Worm (Caenorhabditis elegans): ENCODE measurements around the gene F21D5.6.
"Not testable (repeated sequence)": the region's sequence is repeated elsewhere in the genome, so short reads cannot be mapped to it uniquely, and the experiment has no call there.

F21D5.6 gene

DNA sequence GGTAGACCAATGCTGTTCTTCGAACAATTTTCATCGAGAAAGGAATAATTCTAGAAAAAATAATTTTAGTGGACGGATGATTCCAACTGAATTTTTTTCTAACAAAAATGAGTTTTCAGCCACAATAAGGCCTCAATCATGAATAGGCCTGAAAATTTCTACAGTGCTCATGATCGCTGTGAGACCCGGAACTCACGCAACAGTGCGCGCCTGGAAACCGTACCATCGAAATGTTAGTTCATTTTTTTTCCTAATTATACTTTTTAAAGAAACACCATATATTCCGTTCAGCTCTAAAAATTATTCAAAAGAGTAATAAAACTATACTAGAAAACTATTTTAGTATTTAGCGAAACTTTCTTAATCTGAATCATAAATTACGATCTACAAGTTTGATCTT, 16.3 kb downstream of the F21D5.6 start:
- TF ChIP-seq dao-5 (tag; optimal IDR thresholded peaks at IDR 0.05) (no peak), W03F9.2 (tag; optimal IDR thresholded peaks at IDR 0.05) (no peak), him-1 (tag; optimal IDR thresholded peaks at IDR 0.05) (no peak)

DNA sequence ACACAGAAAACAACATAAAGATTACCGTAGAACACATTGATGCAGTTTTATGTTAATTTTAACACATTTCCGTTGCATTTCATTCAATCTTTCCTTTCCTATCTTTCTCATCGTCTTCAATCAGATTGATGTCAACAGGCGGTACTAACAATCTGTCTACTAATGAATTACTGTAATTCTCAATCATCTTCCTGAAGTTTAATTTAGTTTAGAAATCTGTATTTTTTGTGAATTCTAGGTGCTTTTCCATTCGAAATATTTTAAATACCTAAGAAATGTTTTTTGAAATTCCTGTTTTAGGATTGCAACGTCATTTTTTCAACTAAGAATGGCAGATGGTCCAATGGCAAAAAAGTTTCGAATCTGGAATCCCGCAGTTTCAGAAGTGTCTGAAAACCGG, 17.5 kb downstream of the F21D5.6 start, which contains the start of gene F21D5.9:
F21D5.9 (plus strand) TSS at position 301 of the 400 bp plus-strand sequence.
- TF ChIP-seq W03F9.2 (tag; optimal IDR thresholded peaks at IDR 0.05) = no peak
- TF ChIP-seq him-1 (tag; optimal IDR thresholded peaks at IDR 0.05) = no peak
- TF ChIP-seq dao-5 (tag; optimal IDR thresholded peaks at IDR 0.05) = no peak

DNA sequence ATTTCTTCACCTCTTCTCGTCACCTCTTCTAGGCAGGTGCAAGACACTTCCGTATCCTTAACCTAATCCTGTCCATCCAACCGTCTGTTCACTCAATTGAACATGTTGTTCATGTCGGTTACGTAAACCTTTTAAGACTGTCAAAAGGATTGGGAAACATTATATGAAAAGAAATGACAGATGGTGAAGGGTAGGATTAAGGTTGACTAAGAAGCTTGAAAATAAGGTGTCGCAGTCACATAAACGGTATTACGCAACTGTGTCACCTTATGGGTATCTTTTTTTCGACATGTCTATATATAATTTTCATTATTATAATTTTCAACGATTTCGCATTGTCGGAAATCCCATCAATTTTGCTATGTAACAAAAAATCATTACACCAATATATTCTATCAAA, 18.4 kb downstream of the F21D5.6 start:
- TF ChIP-seq W03F9.2 (tag; optimal IDR thresholded peaks at IDR 0.05) (no peak), him-1 (tag; optimal IDR thresholded peaks at IDR 0.05) (no peak), dao-5 (tag; optimal IDR thresholded peaks at IDR 0.05) (no peak)

DNA sequence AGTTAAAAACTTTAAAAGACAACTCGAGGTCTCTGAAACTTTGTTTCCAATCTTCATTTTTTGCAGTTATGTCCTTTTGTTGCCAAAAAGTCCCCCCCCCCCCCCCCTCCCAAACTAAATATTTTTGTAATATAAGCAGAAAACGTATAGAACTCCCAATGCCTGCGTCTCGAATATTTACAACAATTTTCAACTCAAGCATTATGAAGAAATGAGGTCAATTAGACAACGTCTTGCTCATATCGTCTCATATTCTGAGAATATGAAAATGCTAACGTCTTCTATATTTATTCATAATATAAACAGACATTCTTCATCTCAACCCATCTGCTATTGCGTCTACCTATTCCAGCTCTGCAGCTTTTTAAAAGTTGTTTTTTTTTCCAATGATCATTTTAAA, 23.0 kb downstream of the F21D5.6 start, which contains the start of gene H23L24.1:
H23L24.1 (plus strand) TSS at position 301 of the 400 bp plus-strand sequence.
- TF ChIP-seq him-1 (tag; optimal IDR thresholded peaks at IDR 0.05) (no peak), W03F9.2 (tag; optimal IDR thresholded peaks at IDR 0.05) (no peak), dao-5 (tag; optimal IDR thresholded peaks at IDR 0.05) (no peak)

DNA sequence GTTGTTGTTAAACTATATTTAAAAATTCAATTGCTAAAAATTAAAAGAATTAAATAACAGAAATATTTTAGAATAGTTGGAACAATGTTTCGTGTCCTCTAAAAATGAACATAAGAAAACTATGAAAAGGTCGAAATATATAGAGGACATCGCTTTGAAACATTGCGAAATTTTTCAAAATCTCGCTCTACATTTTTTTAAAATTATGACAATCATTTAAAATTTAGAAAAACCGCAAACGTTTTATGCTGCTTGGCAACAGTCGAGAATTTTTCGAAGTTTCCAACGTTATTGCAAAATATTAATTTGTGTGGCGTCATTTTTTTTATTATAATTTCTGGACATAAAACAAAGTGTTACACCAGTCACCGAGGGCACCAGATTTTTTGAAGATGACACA, 26.2 kb downstream of the F21D5.6 start, which contains the start of the genes parg-2 and ipla-5:
parg-2 (minus strand) TSS at position 101 of the 400 bp plus-strand sequence.
ipla-5 (plus strand) TSS at position 216 of the 400 bp plus-strand sequence.
- not testable (repeated sequence) for TF ChIP-seq dao-5, W03F9.2, him-1 (tag; optimal IDR thresholded peaks at IDR 0.05)

DNA sequence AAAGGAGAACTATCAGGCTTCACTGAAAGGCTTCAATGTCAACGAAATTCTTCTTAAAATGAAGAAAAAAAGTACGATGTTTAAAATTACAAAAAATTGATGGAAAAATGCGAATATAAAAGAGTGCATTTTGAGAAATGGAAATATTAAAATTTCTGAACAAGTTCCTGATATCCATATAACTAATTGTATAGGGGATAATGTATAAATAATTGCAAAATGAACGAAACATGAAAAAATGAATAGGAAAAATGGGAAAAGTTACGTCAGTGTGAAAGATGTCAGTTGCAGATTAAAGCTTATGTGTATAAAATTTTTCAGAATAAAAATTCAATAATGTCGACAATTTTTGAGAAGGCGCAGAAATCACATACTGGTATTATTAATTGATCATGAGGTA, 33.1 kb downstream of the F21D5.6 start:
- TF ChIP-seq him-1 (tag; optimal IDR thresholded peaks at IDR 0.05) = no peak
- no peak for TF ChIP-seq W03F9.2 (tag; optimal IDR thresholded peaks at IDR 0.05)
- TF ChIP-seq dao-5 (tag; optimal IDR thresholded peaks at IDR 0.05) = no peak

DNA sequence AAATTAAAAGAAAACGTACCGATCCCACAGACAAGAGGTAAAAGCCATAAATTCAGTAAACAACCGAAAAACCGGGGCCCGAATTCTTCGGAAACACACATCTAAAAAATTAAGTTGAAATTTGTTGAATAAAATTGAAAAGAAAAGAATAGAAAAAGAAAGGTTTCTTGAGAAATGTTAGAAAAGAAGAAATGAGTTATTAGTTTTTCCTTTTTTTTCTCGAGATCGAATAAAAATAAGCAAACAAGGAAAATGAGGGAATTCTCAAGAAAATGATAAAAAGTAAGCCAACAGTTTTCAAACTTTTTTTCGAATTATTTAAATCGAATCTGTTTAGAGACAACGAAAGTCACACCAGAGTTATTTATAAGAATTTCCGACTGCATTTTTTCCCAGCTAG, 35.7 kb downstream of the F21D5.6 start, which contains the start of gene H23L24.4:
H23L24.4 (minus strand) TSS at position 101 of the 400 bp plus-strand sequence.
- TF ChIP-seq W03F9.2 (tag; optimal IDR thresholded peaks at IDR 0.05) (no peak), him-1 (tag; optimal IDR thresholded peaks at IDR 0.05) (no peak), dao-5 (tag; optimal IDR thresholded peaks at IDR 0.05) (no peak)

DNA sequence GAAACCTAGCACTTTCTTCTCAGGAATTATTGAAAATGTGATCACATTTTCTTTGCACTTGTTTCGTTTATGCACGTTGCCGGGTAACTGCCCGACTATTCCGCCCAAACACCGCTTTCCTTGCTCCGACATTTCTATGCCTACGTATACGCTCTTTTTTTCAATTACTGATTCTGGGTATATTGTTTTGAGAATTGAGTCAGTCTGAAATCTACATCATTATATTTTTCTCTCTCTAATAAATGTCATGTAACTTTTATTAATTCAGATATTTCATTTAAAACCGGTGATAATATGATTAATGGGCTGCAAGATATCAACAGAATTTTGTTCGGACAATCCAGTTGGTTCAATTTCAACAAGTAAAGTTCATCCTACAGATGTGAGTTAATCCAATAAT, 43.8 kb downstream of the F21D5.6 start, which contains the start of gene ttll-11:
ttll-11 (plus strand) TSS at position 301 of the 400 bp plus-strand sequence.
- no peak for TF ChIP-seq W03F9.2 (tag; optimal IDR thresholded peaks at IDR 0.05)
- no peak for TF ChIP-seq him-1 (tag; optimal IDR thresholded peaks at IDR 0.05)
- TF ChIP-seq dao-5 (tag; optimal IDR thresholded peaks at IDR 0.05) = no peak

DNA sequence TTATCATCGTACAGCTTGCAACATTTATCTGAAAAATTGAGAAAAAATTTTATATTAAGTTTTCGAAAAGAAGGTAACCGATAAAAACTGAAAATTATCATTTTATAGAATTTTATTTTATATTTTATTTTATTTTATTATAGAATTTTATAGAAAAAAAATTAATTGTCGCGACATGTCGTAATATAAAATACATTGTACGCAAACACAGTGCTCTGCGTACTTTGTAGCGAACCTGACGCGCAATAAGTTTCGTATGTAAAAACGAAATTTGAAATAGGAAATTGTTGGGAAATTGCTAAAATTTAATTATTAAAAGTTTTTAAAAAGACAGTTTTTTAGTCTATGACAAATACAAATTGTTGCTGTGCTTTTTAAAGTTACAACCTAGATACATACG, 49.7 kb downstream of the F21D5.6 start, which contains the start of the genes hst-1 and ints-6:
hst-1 (minus strand) TSS at position 28 of the 400 bp plus-strand sequence.
ints-6 (plus strand) TSS at position 260 of the 400 bp plus-strand sequence.
- no peak for TF ChIP-seq him-1 (tag; optimal IDR thresholded peaks at IDR 0.05)
- TF ChIP-seq dao-5 (tag; optimal IDR thresholded peaks at IDR 0.05) = no peak
- TF ChIP-seq W03F9.2 (tag; optimal IDR thresholded peaks at IDR 0.05) = peak; percentile 65

All from whole organism, L4/young adult.